Worm (Caenorhabditis elegans) whole organism, L4 larva: ENCODE measurements around the gene mpst-4.

Experiments
- R02D3.7 ChIP-seq: fragments of 150-350 bp; sonication (generic microtip); optimal IDR thresholded peaks from 3 replicates; lab custom pipeline; 2014; ENCODE audit warnings: missing biosample characterization, missing genetic modification characterization
- ceh-32 ChIP-seq: sonication (generic microtip); optimal IDR thresholded peaks from 2 replicates; lab custom pipeline; 2016; ENCODE audit warnings: mild to moderate bottlenecking, missing genetic modification characterization, missing compliant biosample characterization; ENCODE audit not compliant: poor library complexity
- ces-1 ChIP-seq: fragments of 150-350 bp; sonication (generic microtip); optimal IDR thresholded peaks from 4 replicates; lab custom pipeline; 2014; ENCODE audit warnings: missing biosample characterization, missing genetic modification reagents, missing genetic modification characterization
- fos-1 ChIP-seq: fragments of 150-350 bp; optimal IDR thresholded peaks from 2 replicates; lab custom pipeline; 2014; ENCODE audit warnings: missing biosample characterization, missing genetic modification characterization
- hmg-1.1 ChIP-seq: fragments of 200-800 bp; sonication (Bioruptor generic); IDR thresholded peaks from 2 replicates; pipeline ENCODE4 v1.3.6; 2022; ENCODE audit warnings: missing genetic modification reagents, missing genetic modification characterization, missing compliant biosample characterization
- nhr-111 ChIP-seq: fragments of 200-800 bp; sonication (Bioruptor generic); optimal IDR thresholded peaks from 2 replicates; lab custom pipeline; 2018; ENCODE audit warnings: mild to moderate bottlenecking, missing genetic modification characterization, missing compliant biosample characterization
- nhr-28 ChIP-seq: fragments of 150-350 bp; optimal IDR thresholded peaks from 2 replicates; lab custom pipeline; 2014; ENCODE audit warnings: missing biosample characterization, missing genetic modification characterization
- pha-4 ChIP-seq, 2 experiments: fragments of 150-350 bp in 1 of 2; fragments of 200-800 bp in 1 of 2; sonication (Bioruptor generic) in 1 of 2; IDR thresholded peaks in 1 of 2; optimal IDR thresholded peaks in 1 of 2; 2 replicates each; pipeline versions ENCODE4 v1.3.6 to Lab custom; 2014 to 2022; ENCODE audit warnings: missing genetic modification characterization in 2 of 2, missing genetic modification reagents in 2 of 2, missing biosample characterization in 1 of 2, missing compliant biosample characterization in 1 of 2
- unc-62 ChIP-seq, 3 experiments: fragments of 150-350 bp in 1 of 3; sonication (generic microtip); optimal IDR thresholded peaks in 2 of 3; peaks in 1 of 3; 1 replicate in 1 of 3; 2 replicates in 2 of 3; lab custom pipeline; 2014 to 2017; ENCODE audit warnings: missing biosample characterization in 3 of 3, missing genetic modification characterization in 3 of 3, missing genetic modification reagents in 3 of 3, missing genotype in 1 of 3
- zag-1 ChIP-seq: fragments of 150-350 bp; optimal IDR thresholded peaks from 2 replicates; lab custom pipeline; 2014; ENCODE audit warnings: missing biosample characterization, missing genetic modification characterization
- zfp-2 ChIP-seq: sonication (generic microtip); optimal IDR thresholded peaks from 2 replicates; lab custom pipeline; 2016; ENCODE audit warnings: mild to moderate bottlenecking, missing genetic modification characterization, missing compliant biosample characterization

- TF ChIP-seq fos-1 (tag; lab: Kevin White, UChicago) (no peak), ceh-32 (no peak), R02D3.7 (tag; lab: Kevin White, UChicago) (no peak), pha-4 (GFP tag; IDR thresholded peaks at IDR 0.05; lab: Robert Waterston, UW) (no peak), pha-4 (tag; optimal IDR thresholded peaks at IDR 0.05; lab: Kevin White, UChicago) (no peak), ces-1 (no peak), nhr-28 (tag; lab: Kevin White, UChicago) (peak; percentile 38), unc-62 (GFP tag; optimal IDR thresholded peaks at IDR 0.05 in 1 of 2; lab: Kevin White, UChicago) (no peak), unc-62 (tag; optimal IDR thresholded peaks at IDR 0.05; lab: Kevin White, UChicago) (no peak), nhr-111 (GFP tag; lab: Kevin White, UChicago) (no peak), hmg-1.1 (GFP tag; lab: Robert Waterston, UW) (no peak), zfp-2 (tag; lab: Kevin White, UChicago) (no peak), zag-1 (tag; lab: Kevin White, UChicago) (no peak)
These were observed 41.5 kb upstream of the mpst-4 start, which contains the start of gene btbd-10 for ce11 chrII:4904778-4905177.
